Worm (Caenorhabditis elegans): ENCODE results near the gene F36H5.9.

F36H5.9 gene

DNA sequence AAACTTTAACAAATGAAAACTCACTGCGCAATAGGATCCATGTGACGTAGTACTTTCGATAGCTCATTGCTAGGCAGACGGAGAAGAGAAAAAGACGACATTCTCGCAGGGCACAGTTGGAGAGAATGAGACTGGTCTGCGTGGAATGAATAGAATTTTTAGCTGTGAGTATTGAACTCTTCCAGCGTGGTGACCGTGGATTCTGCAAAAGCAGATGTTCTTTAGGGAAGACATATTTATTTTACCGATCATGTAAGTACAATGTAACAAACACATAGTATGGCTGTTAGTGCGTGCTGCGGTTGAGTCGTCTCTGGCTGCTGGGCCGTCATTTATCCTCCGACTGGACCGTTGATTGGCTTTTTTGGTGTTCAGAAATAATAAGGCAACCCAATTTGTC is at the start of gene F36H5.9:
Gene F36H5.9, minus strand, starts transcription at position 101 of the 400 bp plus-strand sequence.
- no peak for TF ChIP-seq ztf-7 (tag; optimal IDR thresholded peaks at IDR 0.05)
- TF ChIP-seq lsy-2 (tag; optimal IDR thresholded peaks at IDR 0.05) = no peak
- no peak for TF ChIP-seq nhr-28 (tag; optimal IDR thresholded peaks at IDR 0.05)
- no peak for TF ChIP-seq Y105C5A.15 (GFP tag; IDR thresholded peaks at IDR 0.05)
- no peak for TF ChIP-seq spr-1 (tag; optimal IDR thresholded peaks at IDR 0.05)
- TF ChIP-seq rbr-2 (tag; optimal IDR thresholded peaks at IDR 0.05) = no peak

DNA sequence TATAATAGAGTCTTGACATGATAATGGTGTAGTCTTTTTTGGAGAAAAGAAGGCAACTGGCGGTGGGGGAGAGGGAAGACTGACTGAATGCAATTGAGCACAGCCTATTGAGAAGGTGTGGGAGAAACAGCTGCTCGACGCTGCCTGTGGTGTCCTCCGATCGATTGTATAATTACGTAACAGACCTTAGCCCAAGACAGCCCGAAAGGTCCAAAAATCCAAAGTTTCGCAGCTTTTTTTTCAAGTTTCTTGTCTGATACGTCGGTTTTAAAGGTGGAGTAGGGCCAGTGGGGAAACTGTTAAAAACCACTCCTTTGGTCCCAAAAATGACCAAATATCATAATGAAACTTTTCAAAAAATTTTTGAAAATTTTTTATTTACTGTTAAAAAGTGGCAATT is 35.2 kb upstream of the F36H5.9 start, which contains the start of the genes C08F1.6 and fbxb-13:
Gene C08F1.6, minus strand, starts transcription at position 101 of the 400 bp plus-strand sequence.
Gene fbxb-13, plus strand, starts transcription at position 191 of the 400 bp plus-strand sequence.
- TF ChIP-seq ZK546.5 (tag; optimal IDR thresholded peaks at IDR 0.05) (no peak), hlh-30 (tag; optimal IDR thresholded peaks at IDR 0.05; ENCODE audit: insufficient read depth) (no peak), madf-5 (GFP tag; IDR thresholded peaks at IDR 0.05) (no peak), snpc-4 (tag; optimal IDR thresholded peaks at IDR 0.05) (no peak), nhr-48 (tag; optimal IDR thresholded peaks at IDR 0.05) (no peak), lsy-2 (tag; optimal IDR thresholded peaks at IDR 0.05) (no peak), jun-1 (tag; optimal IDR thresholded peaks at IDR 0.05) (no peak), spr-3 (GFP tag; optimal IDR thresholded peaks at IDR 0.05) (no peak), mdt-29 (GFP tag; IDR thresholded peaks at IDR 0.05) (no peak), nhr-6 (tag; optimal IDR thresholded peaks at IDR 0.05) (no peak), hif-1 (tag; optimal IDR thresholded peaks at IDR 0.05) (no peak), ceh-28 (tag; optimal IDR thresholded peaks at IDR 0.05) (no peak), nhr-41 (GFP tag; IDR thresholded peaks at IDR 0.05) (no peak), zag-1 (tag; optimal IDR thresholded peaks at IDR 0.05) (no peak)

DNA sequence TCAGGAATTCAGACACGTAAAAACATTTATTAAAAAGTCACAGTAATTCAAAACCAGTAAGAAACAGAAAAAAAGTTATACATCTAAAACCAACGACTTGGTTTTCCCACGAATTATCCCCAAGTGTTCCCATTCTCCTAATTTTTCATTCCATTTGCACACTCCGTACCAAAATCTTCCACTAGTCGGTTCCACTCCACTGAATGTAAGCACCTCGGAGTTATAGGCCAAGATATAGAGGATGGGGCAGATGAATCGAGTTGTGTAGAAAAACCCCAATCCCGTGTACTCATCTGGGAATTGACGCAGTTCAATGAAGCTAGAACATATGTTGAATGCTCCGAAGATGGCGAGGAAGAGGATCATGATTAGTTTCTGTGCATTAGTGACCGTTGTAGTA is 34.3 kb upstream of the F36H5.9 start:
- TF ChIP-seq unc-62 (GFP tag; optimal IDR thresholded peaks at IDR 0.05 in 1 of 2) (peak in 1 of 2 experiments; percentile 97), unc-62 (tag; optimal IDR thresholded peaks at IDR 0.05) (no peak), pqm-1 (tag; optimal IDR thresholded peaks at IDR 0.05) (no peak), F44E2.7 (GFP tag; IDR thresholded peaks at IDR 0.05) (no peak), fkh-10 (GFP tag; optimal IDR thresholded peaks at IDR 0.05) (no peak), daf-8 (GFP tag; IDR thresholded peaks at IDR 0.05) (no peak)

DNA sequence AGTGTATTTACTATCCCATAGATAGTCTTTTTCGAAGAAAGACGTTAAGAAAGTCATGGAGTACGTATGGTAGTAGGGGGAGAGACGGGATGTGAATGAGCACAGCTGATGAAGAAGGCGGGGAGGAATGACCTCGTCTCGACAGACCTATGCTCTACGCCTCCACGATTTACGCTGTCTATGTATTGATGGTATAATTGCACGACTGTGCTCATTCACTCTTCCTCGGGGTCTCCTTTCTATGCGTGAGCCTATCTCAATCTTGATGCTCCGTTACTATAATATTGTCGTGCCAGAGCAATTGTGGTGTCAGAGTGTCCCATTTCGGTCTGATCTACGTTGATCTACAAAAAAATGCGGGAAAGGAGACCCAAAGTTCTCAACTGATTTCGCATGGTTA is 33.3 kb upstream of the F36H5.9 start, which contains the start of gene C08F1.10:
Gene C08F1.10, minus strand, starts transcription at position 101 of the 400 bp plus-strand sequence.
- no peak for TF ChIP-seq nhr-111 (GFP tag; optimal IDR thresholded peaks at IDR 0.05)
- no peak for TF ChIP-seq duxl-1 (tag; optimal IDR thresholded peaks at IDR 0.05; ENCODE audit: poor library complexity)
- no peak for TF ChIP-seq hif-1 (tag; optimal IDR thresholded peaks at IDR 0.05)
- no peak for TF ChIP-seq nhr-77 (tag; optimal IDR thresholded peaks at IDR 0.05)
- no peak for TF ChIP-seq tra-1 (GFP tag; IDR thresholded peaks at IDR 0.05)
- TF ChIP-seq daf-16 (GFP tag; optimal IDR thresholded peaks at IDR 0.05) = no peak
- no peak for TF ChIP-seq daf-16 (tag; optimal IDR thresholded peaks at IDR 0.05)
- TF ChIP-seq daf-8 (GFP tag; IDR thresholded peaks at IDR 0.05) = no peak
- TF ChIP-seq mxl-3 (GFP tag; optimal IDR thresholded peaks at IDR 0.05) = no peak
- TF ChIP-seq snpc-1.2 (GFP tag; IDR thresholded peaks at IDR 0.05) = no peak
- no peak for TF ChIP-seq daf-12 (tag; optimal IDR thresholded peaks at IDR 0.05)
- TF ChIP-seq rbr-2 (tag; optimal IDR thresholded peaks at IDR 0.05) = no peak
- TF ChIP-seq ama-1 (optimal IDR thresholded peaks at IDR 0.05) = no peak
- TF ChIP-seq lin-29 (GFP tag; IDR thresholded peaks at IDR 0.05) = no peak
- no peak for TF ChIP-seq hlh-30 (tag; optimal IDR thresholded peaks at IDR 0.05; ENCODE audit: insufficient read depth)
- TF ChIP-seq F44E2.7 (GFP tag; IDR thresholded peaks at IDR 0.05) = no peak
- no peak for TF ChIP-seq nhr-11 (tag; optimal IDR thresholded peaks at IDR 0.05)
- no peak for TF ChIP-seq fkh-10 (GFP tag; optimal IDR thresholded peaks at IDR 0.05)
